Fruit fly (Drosophila melanogaster): ENCODE data around the gene CG33080.
A peak's percentile ranks its signal among the peaks of the same experiment; 100 is the strongest.

The CG33080 gene

dm6 chrX:5696436-5697022 is 21.0 kb downstream of the CG33080 start (continued):
- peak; percentile 49; the same call in 1 of the 2 replicates for TF ChIP-seq Poxn (GFP tag; IDR thresholded peaks at IDR 0.05)
- no peak for TF ChIP-seq h (optimal IDR thresholded peaks at IDR 0.05)
- TF ChIP-seq CG12391 (tag; optimal IDR thresholded peaks at IDR 0.05) = peak; percentile 92
- peak; percentile 97 for TF ChIP-seq CG13624 (GFP tag; optimal IDR thresholded peaks at IDR 0.05)
- TF ChIP-seq gsb (GFP tag; IDR thresholded peaks at IDR 0.05) = peak; percentile 87
- TF ChIP-seq CG1233 (GFP tag; optimal IDR thresholded peaks at IDR 0.05) = peak; percentile 96
- peak; percentile 88 for TF ChIP-seq psq (GFP tag; optimal IDR thresholded peaks at IDR 0.05)
- TF ChIP-seq CG11398 (GFP tag; optimal IDR thresholded peaks at IDR 0.05) = peak; percentile 97
- peak; percentile 90 for TF ChIP-seq Oaz (GFP tag; IDR thresholded peaks at IDR 0.05)
- peak; percentile 79 for TF ChIP-seq CG12299 (tag; optimal IDR thresholded peaks at IDR 0.05)
- TF ChIP-seq toy (GFP tag; IDR thresholded peaks at IDR 0.05) = peak; percentile 58; the same call in 1 of the 2 replicates
- no peak for TF ChIP-seq bbx (GFP tag; IDR thresholded peaks at IDR 0.05; ENCODE audit: partially characterized antibody)
- TF ChIP-seq Fer1 (GFP tag; optimal IDR thresholded peaks at IDR 0.05) = peak; percentile 95
- TF ChIP-seq CG17568 (GFP tag; optimal IDR thresholded peaks at IDR 0.05) = peak; percentile 89
- peak; percentile 82 for TF ChIP-seq cg (GFP tag; optimal IDR thresholded peaks at IDR 0.05)
- peak; percentile 69 for TF ChIP-seq CG6654 (GFP tag; optimal IDR thresholded peaks at IDR 0.05)
- peak; percentile 97 for TF ChIP-seq maf-S (GFP tag; optimal IDR thresholded peaks at IDR 0.05)
- TF ChIP-seq CG11504 (tag; optimal IDR thresholded peaks at IDR 0.05) = peak; percentile 93
- peak; percentile 91 for TF ChIP-seq CG4328 (GFP tag; optimal IDR thresholded peaks at IDR 0.05)
- TF ChIP-seq vfl (GFP tag; optimal IDR thresholded peaks at IDR 0.05) = peak; percentile 91
- TF ChIP-seq CG7786 (GFP tag; optimal IDR thresholded peaks at IDR 0.05) = peak; percentile 97
- peak; percentile 75 for TF ChIP-seq cas (GFP tag; IDR thresholded peaks at IDR 0.05)
- TF ChIP-seq hkb (optimal IDR thresholded peaks at IDR 0.05) = no peak
- peak; percentile 96 for TF ChIP-seq hkb (GFP tag; IDR thresholded peaks at IDR 0.05)
- no peak for TF ChIP-seq vnd (GFP tag; IDR thresholded peaks at IDR 0.05; ENCODE audit: partially characterized antibody)
- TF ChIP-seq Ets65A (GFP tag) = peak; percentile 100
- peak; percentile 81 for TF ChIP-seq CG17829 (tag; optimal IDR thresholded peaks at IDR 0.05)
- TF ChIP-seq bigmax (GFP tag; optimal IDR thresholded peaks at IDR 0.05) = peak; percentile 48
- TF ChIP-seq Dad (GFP tag; optimal IDR thresholded peaks at IDR 0.05) = peak; percentile 97
- TF ChIP-seq BtbVII (GFP tag; optimal IDR thresholded peaks at IDR 0.05) = peak; percentile 91
- peak; percentile 96 for TF ChIP-seq H2.0 (GFP tag; IDR thresholded peaks at IDR 0.05)
- peak; percentile 93 for TF ChIP-seq Hmr (GFP tag; optimal IDR thresholded peaks at IDR 0.05)
- TF ChIP-seq CG14014 (GFP tag; IDR thresholded peaks at IDR 0.05) = peak; percentile 94
- TF ChIP-seq CG8765 (GFP tag; IDR thresholded peaks at IDR 0.05) = peak; percentile 93
- peak; percentile 93 for TF ChIP-seq CG14667 (GFP tag; IDR thresholded peaks at IDR 0.05)
- peak; percentile 95 for TF ChIP-seq esg (GFP tag; conservative IDR thresholded peaks at IDR 0.05)
- TF ChIP-seq ro (GFP tag; IDR thresholded peaks at IDR 0.05) = peak; percentile 81
- TF ChIP-seq CG2120 (GFP tag; optimal IDR thresholded peaks at IDR 0.05) = peak; percentile 93
- TF ChIP-seq Sin3A (optimal IDR thresholded peaks at IDR 0.05) = no peak
- TF ChIP-seq MBD-R2 (GFP tag; IDR thresholded peaks at IDR 0.05) = peak; percentile 83
- peak; percentile 96 for TF ChIP-seq CG15269 (tag; optimal IDR thresholded peaks at IDR 0.05)
- TF ChIP-seq tll (GFP tag; optimal IDR thresholded peaks at IDR 0.05) = peak in 1 of 2 experiments; percentile 65
- peak; percentile 91 for TF ChIP-seq NFAT (GFP tag; IDR thresholded peaks at IDR 0.05)
- TF ChIP-seq MESR4 (GFP tag; optimal IDR thresholded peaks at IDR 0.05) = peak; percentile 47
- TF ChIP-seq TFAM (GFP tag; optimal IDR thresholded peaks at IDR 0.05) = peak; percentile 81
- TF ChIP-seq odd (GFP tag; optimal IDR thresholded peaks at IDR 0.05) = peak; percentile 93
- TF ChIP-seq Pdp1 (GFP tag; optimal IDR thresholded peaks at IDR 0.05) = peak; percentile 97 to 98
- TF ChIP-seq Ptx1 (GFP tag; IDR thresholded peaks at IDR 0.05) = peak; percentile 96
- TF ChIP-seq sisA (GFP tag; IDR thresholded peaks at IDR 0.05) = peak; percentile 96
- TF ChIP-seq zfh2 (GFP tag; optimal IDR thresholded peaks at IDR 0.05) = peak; percentile 92
- TF ChIP-seq Deaf1 (tag; optimal IDR thresholded peaks at IDR 0.05) = peak; percentile 42

Measured in whole organism, embryonic.